Worm (Caenorhabditis elegans): ENCODE measurements around the gene marc-5.
A peak's percentile ranks its signal among the peaks of the same experiment; 100 is the strongest.

- TF ChIP-seq him-1 (tag; optimal IDR thresholded peaks at IDR 0.05) (no peak), lsy-27 (tag; optimal IDR thresholded peaks at IDR 0.05; ENCODE audit: borderline replicate concordance, insufficient read depth) (no peak), sptf-2 (GFP tag; optimal IDR thresholded peaks at IDR 0.05) (no peak), xnd-1 (tag; optimal IDR thresholded peaks at IDR 0.05) (no peak), dox-1 (GFP tag; IDR thresholded peaks at IDR 0.05) (peak; percentile 45; the same call in 1 of the 2 replicates), ama-1 (optimal IDR thresholded peaks at IDR 0.05) (no peak), ama-1 (GFP tag; optimal IDR thresholded peaks at IDR 0.05) (no peak), Y67H2A.10 (GFP tag; conservative IDR thresholded peaks at IDR 0.05) (no peak), madf-8 (GFP tag; conservative IDR thresholded peaks at IDR 0.05) (no peak), athp-1 (tag; optimal IDR thresholded peaks at IDR 0.05) (no peak), unc-62 (GFP tag; optimal IDR thresholded peaks at IDR 0.05) (peak; percentile 91), F22D6.2 (tag; optimal IDR thresholded peaks at IDR 0.05) (no peak), ceh-91 (GFP tag; IDR thresholded peaks at IDR 0.05) (no peak)
These were observed 25.5 kb downstream of the marc-5 start for ce11 chrII:12353816-12354215.

All from whole organism, young adult.